Worm (Caenorhabditis elegans) whole organism, midembryonic: ENCODE data around the gene Y60A9A.1.

Source experiments
- T22C8.4 ChIP-seq: fragments of 200-800 bp; sonication (Bioruptor generic); IDR thresholded peaks from 2 replicates; pipeline ENCODE4 v1.3.6; 2022; ENCODE audit warnings: missing genetic modification characterization, missing compliant biosample characterization
- cog-1 ChIP-seq: sonication (generic microtip); optimal IDR thresholded peaks from 2 replicates; lab custom pipeline; 2016; ENCODE audit warnings: missing genetic modification characterization, missing compliant biosample characterization
- flt-1 ChIP-seq: fragments of 200-800 bp; sonication (Bioruptor generic); IDR thresholded peaks from 2 replicates; pipeline ENCODE4 v1.3.6; 2022; ENCODE audit warnings: missing genetic modification characterization, missing compliant biosample characterization
- klf-2 ChIP-seq: fragments of 200-800 bp; sonication (Bioruptor generic); conservative IDR thresholded peaks from 2 replicates; pipeline ENCODE4 v1.3.6; 2022; ENCODE audit warnings: missing genetic modification reagents, missing genetic modification characterization, missing compliant biosample characterization
- med-1 ChIP-seq: sonication (generic microtip); optimal IDR thresholded peaks from 2 replicates; lab custom pipeline; 2017; ENCODE audit warnings: missing genetic modification characterization, mild to moderate bottlenecking, missing compliant biosample characterization, antibody characterized with exemption, missing genetic modification reagents; ENCODE audit not compliant: insufficient read depth
- ref-1 ChIP-seq: fragments of 200-800 bp; sonication (Bioruptor generic); conservative IDR thresholded peaks from 2 replicates; pipeline ENCODE4 v1.3.6; 2022; ENCODE audit warnings: missing genetic modification reagents, missing genetic modification characterization, missing compliant biosample characterization
- tab-1 ChIP-seq: fragments of 200-800 bp; sonication (Bioruptor generic); IDR thresholded peaks from 2 replicates; pipeline ENCODE4 v1.3.6; 2022; ENCODE audit warnings: missing genetic modification characterization, missing compliant biosample characterization
- ztf-23 ChIP-seq: fragments of 200-800 bp; sonication (Bioruptor generic); IDR thresholded peaks from 2 replicates; pipeline ENCODE4 v1.3.6; 2022; ENCODE audit warnings: missing genetic modification reagents, missing genetic modification characterization, missing compliant biosample characterization
- ztf-29 ChIP-seq: fragments of 200-800 bp; sonication (Bioruptor generic); IDR thresholded peaks from 2 replicates; pipeline ENCODE4 v1.3.6; 2022; ENCODE audit warnings: missing genetic modification reagents, missing genetic modification characterization, missing compliant biosample characterization

Y60A9A.1 gene

DNA sequence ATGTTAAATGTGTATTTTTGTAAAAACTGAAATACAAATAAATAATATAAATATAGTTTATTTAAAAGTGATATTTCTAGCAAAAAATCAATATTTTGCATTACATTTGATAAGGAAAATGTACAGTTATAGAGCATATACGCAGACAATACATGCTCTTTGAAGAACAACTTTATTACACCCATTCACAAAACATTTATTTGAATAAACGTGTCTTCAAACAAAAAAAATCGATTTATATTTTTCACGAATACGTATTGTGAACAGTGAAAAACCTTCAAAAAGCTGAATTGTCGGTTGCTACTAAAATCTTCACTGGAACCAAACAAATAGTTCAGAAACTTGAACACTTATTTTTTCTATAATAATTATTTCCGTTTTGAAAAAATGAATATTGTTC lies 29.5 kb downstream of the Y60A9A.1 start, which contains the start of gene K04G11.3:
Gene K04G11.3, minus strand, starts transcription at position 101 of the 400 bp plus-strand sequence.
- no peak for TF ChIP-seq T22C8.4 (GFP tag; lab: Robert Waterston, UW)
- no peak for TF ChIP-seq cog-1 (tag; lab: Kevin White, UChicago)
- TF ChIP-seq tab-1, result no peak
- TF ChIP-seq ztf-23, result no peak
- TF ChIP-seq med-1 (GFP tag; lab: Kevin White, UChicago), result no peak

DNA sequence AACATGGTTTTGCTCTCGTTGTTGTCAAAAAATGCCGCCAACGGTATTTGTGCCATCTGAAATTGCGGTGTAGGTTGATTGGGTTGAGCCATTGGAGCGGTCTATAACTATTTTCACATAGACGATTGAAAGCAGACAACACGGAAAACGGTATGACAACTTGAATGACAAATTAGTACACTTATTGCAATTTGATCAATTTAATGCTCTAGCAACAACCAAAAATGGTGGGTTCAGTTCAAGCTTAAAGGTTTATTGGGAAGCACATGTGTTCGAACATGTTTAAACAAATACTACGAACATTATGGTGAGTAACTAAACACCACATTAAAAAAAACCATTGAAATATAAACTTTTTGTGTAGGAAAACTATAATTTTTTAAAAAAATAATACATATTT lies 36.7 kb downstream of the Y60A9A.1 start, which contains the start of gene sel-7:
Gene sel-7, minus strand, starts transcription at position 101 of the 400 bp plus-strand sequence.
- no peak for TF ChIP-seq med-1 (GFP tag; lab: Kevin White, UChicago)
- TF ChIP-seq ztf-23, result no peak
- TF ChIP-seq T22C8.4 (GFP tag; lab: Robert Waterston, UW), result no peak
- TF ChIP-seq klf-2, result no peak
- no peak for TF ChIP-seq ztf-29 (GFP tag; lab: Robert Waterston, UW)
- no peak for TF ChIP-seq cog-1 (tag; lab: Kevin White, UChicago)
- TF ChIP-seq ref-1 (GFP tag; lab: Robert Waterston, UW), result no peak
- TF ChIP-seq flt-1 (GFP tag; lab: Robert Waterston, UW), result no peak
- no peak for TF ChIP-seq tab-1

DNA sequence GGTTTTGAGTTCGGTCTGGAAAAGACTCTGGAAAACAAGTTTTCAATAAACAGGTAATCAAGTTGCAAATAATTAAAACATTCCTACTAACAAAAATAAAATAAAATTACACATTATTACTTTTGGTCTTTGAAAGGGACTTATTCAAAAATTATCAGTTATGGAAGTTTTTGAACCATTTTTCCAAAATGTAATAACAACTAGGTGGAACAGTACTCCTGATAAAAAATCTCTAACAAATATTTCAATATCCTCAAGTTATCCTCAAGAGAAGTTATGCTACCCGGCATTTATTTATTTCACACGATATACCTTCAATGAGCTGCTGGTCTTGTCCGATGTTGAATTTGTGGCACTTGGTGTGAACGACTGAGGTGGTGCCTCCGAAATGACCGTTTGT lies 37.3 kb downstream of the Y60A9A.1 start:
- no peak for TF ChIP-seq med-1 (GFP tag; lab: Kevin White, UChicago)
- no peak for TF ChIP-seq ref-1 (GFP tag; lab: Robert Waterston, UW)
- TF ChIP-seq klf-2, result no peak
- TF ChIP-seq tab-1, result no peak
- TF ChIP-seq ztf-23, result no peak
- TF ChIP-seq cog-1 (tag; lab: Kevin White, UChicago), result no peak
- no peak for TF ChIP-seq flt-1 (GFP tag; lab: Robert Waterston, UW)
- TF ChIP-seq T22C8.4 (GFP tag; lab: Robert Waterston, UW), result no peak
- TF ChIP-seq ztf-29 (GFP tag; lab: Robert Waterston, UW), result no peak

DNA sequence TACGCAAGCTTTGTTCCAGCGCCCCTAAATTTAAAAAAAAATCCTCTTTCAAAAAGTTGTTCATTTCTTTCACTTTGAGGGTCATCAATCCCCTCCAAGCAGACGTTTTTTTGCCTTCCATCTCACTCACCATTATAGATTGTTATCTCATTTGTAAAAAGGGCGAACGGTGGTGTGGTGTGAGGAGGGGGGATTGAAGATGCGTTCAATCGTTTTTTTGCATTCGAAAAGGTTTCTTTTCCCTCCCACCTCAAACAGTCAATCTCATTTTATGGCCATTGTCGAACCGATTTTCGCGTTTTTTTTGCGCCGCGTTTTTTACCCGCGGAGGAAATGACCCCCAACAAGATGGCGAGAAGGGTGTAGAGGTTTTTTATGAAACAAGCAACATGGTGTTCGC lies 38.2 kb downstream of the Y60A9A.1 start:
- TF ChIP-seq ref-1 (GFP tag; lab: Robert Waterston, UW), result no peak
- no peak for TF ChIP-seq klf-2
- TF ChIP-seq cog-1 (tag; lab: Kevin White, UChicago), result no peak
- TF ChIP-seq ztf-29 (GFP tag; lab: Robert Waterston, UW), result no peak
- TF ChIP-seq med-1 (GFP tag; lab: Kevin White, UChicago), result no peak
- TF ChIP-seq tab-1, result no peak
- TF ChIP-seq ztf-23, result no peak
- no peak for TF ChIP-seq flt-1 (GFP tag; lab: Robert Waterston, UW)
- TF ChIP-seq T22C8.4 (GFP tag; lab: Robert Waterston, UW), result no peak

DNA sequence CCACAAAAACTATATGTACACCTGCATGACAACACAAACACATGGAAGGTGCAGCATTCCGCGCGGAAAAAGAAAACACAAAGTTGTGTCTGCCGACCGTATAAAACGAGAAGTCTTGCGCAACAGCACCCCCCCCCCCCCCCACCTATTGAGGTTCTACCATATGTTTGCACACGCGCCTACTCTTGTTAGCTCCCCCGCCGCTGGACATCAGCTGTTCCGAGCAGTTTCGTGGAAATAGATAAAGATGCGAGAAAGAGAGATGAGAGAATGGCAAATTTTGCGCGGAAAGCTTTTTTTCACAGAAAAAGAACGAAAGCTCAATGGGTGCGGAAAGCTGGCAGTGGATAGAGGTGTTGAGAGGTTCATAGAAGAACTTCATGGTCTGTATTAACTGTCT lies 41.4 kb downstream of the Y60A9A.1 start:
- TF ChIP-seq ztf-29 (GFP tag; lab: Robert Waterston, UW) (no peak), ztf-23 (no peak), klf-2 (no peak), med-1 (GFP tag; lab: Kevin White, UChicago) (no peak), flt-1 (GFP tag; lab: Robert Waterston, UW) (no peak), ref-1 (GFP tag; lab: Robert Waterston, UW) (no peak), cog-1 (tag; lab: Kevin White, UChicago) (no peak)

DNA sequence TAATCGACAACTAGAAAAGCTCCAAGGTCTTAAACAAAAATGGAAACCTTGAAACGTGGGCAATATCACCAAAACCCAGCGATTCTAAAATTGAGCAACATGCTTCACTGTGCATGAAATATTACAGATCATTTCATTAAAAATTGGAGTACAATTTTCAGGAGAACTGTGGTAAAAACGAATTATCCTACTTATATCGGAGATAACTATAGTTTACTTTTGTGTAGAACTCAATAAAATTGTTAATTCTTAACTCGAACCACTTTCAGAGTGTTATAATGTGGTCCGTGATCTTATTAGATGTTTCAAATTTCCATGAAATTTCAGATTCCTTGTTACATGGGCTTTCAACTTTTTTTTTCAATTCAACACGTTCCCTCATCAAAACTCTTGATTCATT lies 41.8 kb downstream of the Y60A9A.1 start, which contains the start of gene K04G11.1:
Gene K04G11.1, plus strand, starts transcription at position 301 of the 400 bp plus-strand sequence.
- TF ChIP-seq med-1 (GFP tag; lab: Kevin White, UChicago), result no peak
- TF ChIP-seq flt-1 (GFP tag; lab: Robert Waterston, UW), result no peak

DNA sequence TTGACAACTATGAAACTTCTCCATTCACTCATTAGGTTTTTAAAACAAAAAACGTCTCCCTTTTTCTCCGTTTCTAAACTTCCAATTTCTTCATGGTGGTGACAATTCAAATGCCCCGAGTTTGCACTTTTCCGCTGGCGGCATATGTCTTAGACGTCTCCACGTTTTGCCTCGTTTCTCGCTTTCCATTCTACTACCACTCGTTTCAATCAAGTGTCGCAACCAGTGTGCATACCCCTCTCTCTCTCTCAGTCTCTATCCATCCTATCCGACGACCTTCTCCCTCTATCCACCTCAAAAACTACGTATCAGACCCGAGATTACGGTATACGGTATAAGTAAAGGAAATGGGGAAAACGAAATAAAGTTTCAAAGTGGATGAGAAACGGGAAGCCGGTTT lies 42.9 kb downstream of the Y60A9A.1 start:
- TF ChIP-seq T22C8.4 (GFP tag; lab: Robert Waterston, UW) (no peak), ztf-29 (GFP tag; lab: Robert Waterston, UW) (no peak), klf-2 (no peak), cog-1 (tag; lab: Kevin White, UChicago) (no peak), tab-1 (no peak), ref-1 (GFP tag; lab: Robert Waterston, UW) (no peak), flt-1 (GFP tag; lab: Robert Waterston, UW) (no peak), ztf-23 (no peak), med-1 (GFP tag; lab: Kevin White, UChicago) (no peak)

DNA sequence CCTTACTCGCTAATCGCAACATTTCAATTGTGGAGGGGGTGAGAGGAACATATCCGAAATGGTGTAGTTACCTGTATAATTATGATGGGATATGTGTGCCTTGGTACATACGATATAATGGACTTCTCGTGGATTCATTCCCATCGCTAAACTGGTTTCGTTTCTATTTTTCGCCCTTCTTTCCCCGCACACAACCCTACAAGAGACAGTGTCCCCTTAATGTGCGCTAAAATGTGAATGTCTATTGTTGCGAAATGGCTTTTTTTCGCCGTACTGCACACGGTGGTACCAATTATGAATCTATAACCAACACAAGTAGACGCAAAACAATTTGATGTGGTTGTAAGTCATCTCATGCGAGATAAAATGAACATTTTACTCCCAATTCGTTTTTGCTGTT lies 47.7 kb downstream of the Y60A9A.1 start:
- TF ChIP-seq tab-1 (no peak), med-1 (GFP tag; lab: Kevin White, UChicago) (no peak), cog-1 (tag; lab: Kevin White, UChicago) (no peak), T22C8.4 (GFP tag; lab: Robert Waterston, UW) (no peak), ztf-23 (no peak), ztf-29 (GFP tag; lab: Robert Waterston, UW) (no peak), flt-1 (GFP tag; lab: Robert Waterston, UW) (no peak), ref-1 (GFP tag; lab: Robert Waterston, UW) (no peak), klf-2 (no peak)

DNA sequence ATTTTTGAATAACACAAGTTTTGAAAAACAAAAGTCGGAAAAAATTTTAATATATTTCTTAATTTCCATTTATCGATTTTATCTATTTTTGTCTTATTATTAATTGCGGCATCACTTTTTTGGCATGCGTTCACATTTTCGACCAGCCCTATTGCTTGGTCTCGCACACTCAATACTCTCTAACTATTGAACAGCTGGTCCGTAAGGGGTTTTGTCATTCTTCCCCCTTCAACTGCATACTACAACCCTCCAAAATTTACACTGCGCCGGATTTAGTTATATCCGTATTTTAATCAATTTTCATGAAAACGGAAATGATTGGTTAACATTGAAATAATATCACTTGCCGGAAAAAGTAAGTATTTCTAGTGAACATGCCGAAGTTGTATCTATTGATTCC lies 49.7 kb downstream of the Y60A9A.1 start, which contains the start of gene C11H1.7:
Gene C11H1.7, plus strand, starts transcription at position 12 of the 400 bp plus-strand sequence.
- TF ChIP-seq med-1 (GFP tag; lab: Kevin White, UChicago) (no peak), flt-1 (GFP tag; lab: Robert Waterston, UW) (no peak), ref-1 (GFP tag; lab: Robert Waterston, UW) (no peak), cog-1 (tag; lab: Kevin White, UChicago) (no peak)
